Worm (Caenorhabditis elegans) whole organism, L4 larva: ENCODE results near the gene C52G5.3.
A peak's percentile ranks its signal among the peaks of the same experiment; 100 is the strongest.

ENCODE experiments used
- F49E8.2 ChIP-seq: sonication (generic microtip); optimal IDR thresholded peaks from 2 replicates; lab custom pipeline; 2016; ENCODE audit warnings: missing compliant biosample characterization, mild to moderate bottlenecking, missing genetic modification characterization, borderline replicate concordance
- ZK337.2 ChIP-seq: fragments of 200-800 bp; sonication (Bioruptor generic); IDR thresholded peaks from 2 replicates; pipeline ENCODE4 v1.3.6; 2022; ENCODE audit warnings: missing genetic modification reagents, missing genetic modification characterization, missing compliant biosample characterization
- aly-2 ChIP-seq: sonication (generic microtip); optimal IDR thresholded peaks from 2 replicates; lab custom pipeline; 2018; ENCODE audit warnings: missing biosample characterization, missing genetic modification characterization
- ceh-82 ChIP-seq: sonication (generic microtip); optimal IDR thresholded peaks from 2 replicates; lab custom pipeline; 2017; ENCODE audit warnings: missing biosample characterization, missing genetic modification characterization
- fkh-10 ChIP-seq: fragments of 150-350 bp; optimal IDR thresholded peaks from 2 replicates; lab custom pipeline; 2014; ENCODE audit warnings: missing biosample characterization, missing genetic modification reagents, missing genetic modification characterization
- lin-1 ChIP-seq: fragments of 200-800 bp; sonication (Bioruptor generic); IDR thresholded peaks from 2 replicates; pipeline ENCODE4 v1.3.6; 2022; ENCODE audit warnings: missing genetic modification reagents, missing genetic modification characterization, missing compliant biosample characterization
- lin-13 ChIP-seq: fragments of 150-350 bp; optimal IDR thresholded peaks from 2 replicates; lab custom pipeline; 2014; ENCODE audit warnings: missing biosample characterization, missing genetic modification reagents, missing genetic modification characterization
- nhr-11 ChIP-seq: fragments of 150-350 bp; optimal IDR thresholded peaks from 2 replicates; lab custom pipeline; 2014; ENCODE audit warnings: missing biosample characterization, missing genetic modification characterization
- nhr-77 ChIP-seq: fragments of 150-350 bp; optimal IDR thresholded peaks from 2 replicates; lab custom pipeline; 2014; ENCODE audit warnings: missing biosample characterization, missing genetic modification characterization
- set-16 ChIP-seq: fragments of 200-800 bp; sonication (Bioruptor generic); IDR thresholded peaks from 2 replicates; pipeline ENCODE4 v1.3.6; 2022; ENCODE audit warnings: missing genetic modification reagents, missing genetic modification characterization, missing compliant biosample characterization
- unc-130 ChIP-seq: sonication (generic microtip); optimal IDR thresholded peaks from 2 replicates; lab custom pipeline; 2016; ENCODE audit warnings: missing genetic modification reagents, missing genetic modification characterization, missing compliant biosample characterization
- unc-39 ChIP-seq: sonication (generic microtip); optimal IDR thresholded peaks from 2 replicates; lab custom pipeline; 2017; ENCODE audit warnings: missing biosample characterization, missing genetic modification characterization

ce11 chrX:12860711-12861287 lies 14.9 kb upstream of the C52G5.3 start, which contains the start of gene T14G8.3:
- TF ChIP-seq lin-13 (GFP tag; lab: Kevin White, UChicago), result no peak
- no peak for TF ChIP-seq ceh-82 (tag; lab: Kevin White, UChicago)
- TF ChIP-seq nhr-11 (tag; lab: Kevin White, UChicago), result no peak
- TF ChIP-seq aly-2 (tag; lab: Kevin White, UChicago), result no peak
- no peak for TF ChIP-seq ZK337.2 (GFP tag; lab: Robert Waterston, UW)
- no peak for TF ChIP-seq unc-39 (tag; lab: Kevin White, UChicago)
- TF ChIP-seq F49E8.2 (tag; lab: Kevin White, UChicago), result no peak
- no peak for TF ChIP-seq set-16 (GFP tag; lab: Robert Waterston, UW)
- peak; percentile 52 for TF ChIP-seq nhr-77 (tag; lab: Kevin White, UChicago)
- no peak for TF ChIP-seq unc-130 (GFP tag; lab: Kevin White, UChicago)
- TF ChIP-seq lin-1 (GFP tag; lab: Robert Waterston, UW), result no peak
- TF ChIP-seq fkh-10, result no peak
